2 fruit fly cellular contexts compared by ENCODE assay signal in the genomic region with DNA sequence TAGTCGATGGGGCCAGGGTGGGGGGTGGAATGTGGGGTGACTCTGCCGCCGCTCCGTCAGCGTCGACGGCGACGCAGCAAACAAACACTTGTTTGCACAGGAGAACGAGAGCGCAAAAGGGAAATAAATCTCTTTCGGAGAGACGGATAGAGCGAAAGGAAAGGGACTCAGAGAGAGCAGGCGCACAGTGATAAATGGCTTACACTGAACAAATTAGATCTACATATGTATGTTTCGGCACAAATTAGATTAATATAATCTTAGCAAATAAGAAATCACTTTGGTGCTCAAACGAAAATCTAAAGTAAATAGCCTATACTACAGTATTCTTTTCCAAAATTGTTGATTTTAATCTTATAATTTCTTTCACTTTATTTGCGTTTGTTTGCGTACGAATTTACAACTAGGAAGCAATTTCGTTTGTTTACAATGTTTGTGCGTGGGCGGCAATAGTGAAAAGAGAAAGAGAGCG.
TF ChIP-seq lines count a peak whose summit lies in the region.

No protein-coding gene starts in this region.

TF ChIP-seq in whole organism, embryonic, 481 proteins besides CTCF, POLR2A, EP300 and RAD21 (continued from another document and continues in another):
- TF ChIP-seq CG3281 (GFP tag; optimal IDR thresholded peaks at IDR 0.05; lab: Kevin White, UChicago) = peak; percentile 89
- TF ChIP-seq gt (GFP tag; IDR thresholded peaks at IDR 0.05; lab: Robert Waterston, UW) = peak; percentile 85
- peak; percentile 80 for TF ChIP-seq CG18476 (GFP tag; optimal IDR thresholded peaks at IDR 0.05; lab: Kevin White, UChicago)
- TF ChIP-seq Rx (GFP tag; IDR thresholded peaks at IDR 0.05; lab: Robert Waterston, UW) = peak; percentile 94
- TF ChIP-seq ro (GFP tag; IDR thresholded peaks at IDR 0.05; lab: Robert Waterston, UW) = peak; percentile 83
- peak; percentile 92 for TF ChIP-seq az2 (GFP tag; optimal IDR thresholded peaks at IDR 0.05; lab: Kevin White, UChicago)
- TF ChIP-seq CG15011 (GFP tag; optimal IDR thresholded peaks at IDR 0.05; lab: Kevin White, UChicago) = peak; percentile 87
- peak; percentile 81 for TF ChIP-seq TFAM (GFP tag; optimal IDR thresholded peaks at IDR 0.05; lab: Kevin White, UChicago)
- peak; percentile 93 for TF ChIP-seq CG18599 (GFP tag; optimal IDR thresholded peaks at IDR 0.05; lab: Kevin White, UChicago)
- peak; percentile 74 for TF ChIP-seq CG31365 (tag; optimal IDR thresholded peaks at IDR 0.05; lab: Kevin White, UChicago)
- TF ChIP-seq CG9797 (GFP tag; optimal IDR thresholded peaks at IDR 0.05; lab: Kevin White, UChicago) = peak; percentile 16
- peak; percentile 88 for TF ChIP-seq CG15269 (tag; optimal IDR thresholded peaks at IDR 0.05; lab: Kevin White, UChicago)
- peak; percentile 51 for TF ChIP-seq B-H2 (GFP tag; optimal IDR thresholded peaks at IDR 0.05; lab: Kevin White, UChicago)
- TF ChIP-seq cato (GFP tag; optimal IDR thresholded peaks at IDR 0.05; lab: Kevin White, UChicago; ENCODE audit: borderline replicate concordance) = peak; percentile 87
- peak; percentile 90 for TF ChIP-seq CG11504 (tag; optimal IDR thresholded peaks at IDR 0.05; lab: Kevin White, UChicago)
- TF ChIP-seq Adf1 (GFP tag; IDR thresholded peaks at IDR 0.05; lab: Robert Waterston, UW) = peak; percentile 92
- TF ChIP-seq Bteb2 (GFP tag; optimal IDR thresholded peaks at IDR 0.05; lab: Kevin White, UChicago) = peak; percentile 82
- peak; percentile 81; the same call in 1 of the 2 replicates for TF ChIP-seq MBD-R2 (GFP tag; IDR thresholded peaks at IDR 0.05; lab: Robert Waterston, UW)
- peak; percentile 81 for TF ChIP-seq eyg (GFP tag; optimal IDR thresholded peaks at IDR 0.05; lab: Kevin White, UChicago)
- TF ChIP-seq CG6683 (GFP tag; optimal IDR thresholded peaks at IDR 0.05; lab: Kevin White, UChicago) = peak; percentile 86
- peak; percentile 31 for TF ChIP-seq MESR4 (GFP tag; optimal IDR thresholded peaks at IDR 0.05; lab: Kevin White, UChicago)
- peak; percentile 71 for TF ChIP-seq CG34376 (GFP tag; optimal IDR thresholded peaks at IDR 0.05; lab: Kevin White, UChicago)
- TF ChIP-seq Stat92E (GFP tag; optimal IDR thresholded peaks at IDR 0.05; lab: Kevin White, UChicago) = peak in 1 of 3 experiments; percentile 50
- TF ChIP-seq Gug (GFP tag; IDR thresholded peaks at IDR 0.05; lab: Robert Waterston, UW) = peak; percentile 83
- TF ChIP-seq Opbp (GFP tag; IDR thresholded peaks at IDR 0.05; lab: Robert Waterston, UW; ENCODE audit: partially characterized antibody) = no peak
- peak; percentile 87 for TF ChIP-seq CG8089 (GFP tag; optimal IDR thresholded peaks at IDR 0.05; lab: Kevin White, UChicago)
- TF ChIP-seq CG14860 (GFP tag; IDR thresholded peaks at IDR 0.05; lab: Robert Waterston, UW; ENCODE audit: partially characterized antibody) = no peak
- peak; percentile 23 for TF ChIP-seq sd (tag; optimal IDR thresholded peaks at IDR 0.05; lab: Kevin White, UChicago)
- peak; percentile 93 for TF ChIP-seq H15 (GFP tag; IDR thresholded peaks at IDR 0.05; lab: Robert Waterston, UW)
- TF ChIP-seq knrl (GFP tag; IDR thresholded peaks at IDR 0.05; lab: Robert Waterston, UW; ENCODE audit: partially characterized antibody) = no peak
- peak; percentile 80 for TF ChIP-seq CG17802 (tag; optimal IDR thresholded peaks at IDR 0.05; lab: Kevin White, UChicago)
- TF ChIP-seq toy (GFP tag; IDR thresholded peaks at IDR 0.05; lab: Robert Waterston, UW) = peak; percentile 78
- TF ChIP-seq CG11723 (GFP tag; optimal IDR thresholded peaks at IDR 0.05; lab: Kevin White, UChicago) = peak; percentile 61
- TF ChIP-seq CG6854 (GFP tag; optimal IDR thresholded peaks at IDR 0.05; lab: Kevin White, UChicago) = peak; percentile 80
- peak; percentile 65 for TF ChIP-seq Hey (tag; optimal IDR thresholded peaks at IDR 0.05; lab: Kevin White, UChicago)
- peak; percentile 93 for TF ChIP-seq CHES-1-like (GFP tag; optimal IDR thresholded peaks at IDR 0.05; lab: Kevin White, UChicago)
- peak; percentile 60 for TF ChIP-seq vfl (GFP tag; optimal IDR thresholded peaks at IDR 0.05; lab: Kevin White, UChicago)
- TF ChIP-seq CG13775 (GFP tag; optimal IDR thresholded peaks at IDR 0.05; lab: Kevin White, UChicago) = peak; percentile 92
- TF ChIP-seq ATbp (GFP tag; optimal IDR thresholded peaks at IDR 0.05; lab: Kevin White, UChicago) = peak; percentile 95
- peak; percentile 84 for TF ChIP-seq CG13296 (GFP tag; optimal IDR thresholded peaks at IDR 0.05; lab: Kevin White, UChicago)
- TF ChIP-seq hb (GFP tag; IDR thresholded peaks at IDR 0.05; lab: Robert Waterston, UW; ENCODE audit: partially characterized antibody) = no peak
- TF ChIP-seq repo (GFP tag; optimal IDR thresholded peaks at IDR 0.05; lab: Kevin White, UChicago) = peak; percentile 79
- TF ChIP-seq inv (GFP tag; IDR thresholded peaks at IDR 0.05; lab: Robert Waterston, UW; ENCODE audit: partially characterized antibody) = no peak
- TF ChIP-seq CkIIα-i1 (GFP tag; IDR thresholded peaks at IDR 0.05; lab: Robert Waterston, UW) = 0 out of 2 replicates have a peak, but pooled peaks have one; percentile 67
- peak; percentile 91 for TF ChIP-seq HLHmδ (GFP tag; optimal IDR thresholded peaks at IDR 0.05; lab: Kevin White, UChicago)
- TF ChIP-seq CG12219 (GFP tag; optimal IDR thresholded peaks at IDR 0.05; lab: Kevin White, UChicago) = peak; percentile 88
- peak; percentile 68 for TF ChIP-seq CG17186 (GFP tag; optimal IDR thresholded peaks at IDR 0.05; lab: Kevin White, UChicago)
- peak; percentile 55 for TF ChIP-seq Myb (GFP tag; optimal IDR thresholded peaks at IDR 0.05; lab: Kevin White, UChicago)
- peak; percentile 93 for TF ChIP-seq ken (GFP tag; IDR thresholded peaks at IDR 0.05; lab: Robert Waterston, UW)
- peak; percentile 68 for TF ChIP-seq CG4617 (GFP tag; optimal IDR thresholded peaks at IDR 0.05; lab: Kevin White, UChicago; ENCODE audit: borderline replicate concordance)
- peak; percentile 93 for TF ChIP-seq CG1602 (GFP tag; optimal IDR thresholded peaks at IDR 0.05; lab: Kevin White, UChicago)
- peak; percentile 50 for TF ChIP-seq cg (GFP tag; optimal IDR thresholded peaks at IDR 0.05; lab: Kevin White, UChicago)
- peak; percentile 94 for TF ChIP-seq Med (GFP tag; lab: Kevin White, UChicago)
- peak; percentile 86 to 92 for TF ChIP-seq chif (GFP tag; optimal IDR thresholded peaks at IDR 0.05; lab: Kevin White, UChicago)
- TF ChIP-seq E2f2 (GFP tag; IDR thresholded peaks at IDR 0.05; lab: Robert Waterston, UW) = peak; percentile 77
- TF ChIP-seq ttk (GFP tag; IDR thresholded peaks at IDR 0.05; lab: Robert Waterston, UW) = peak; percentile 92
- peak; percentile 95 for TF ChIP-seq so (GFP tag; IDR thresholded peaks at IDR 0.05; lab: Robert Waterston, UW)
- TF ChIP-seq Atf6 (GFP tag; IDR thresholded peaks at IDR 0.05; lab: Robert Waterston, UW) = peak; percentile 95
- peak; percentile 72 for TF ChIP-seq CG43689 (GFP tag; IDR thresholded peaks at IDR 0.05; lab: Robert Waterston, UW)
- no peak for TF ChIP-seq Hr39 (optimal IDR thresholded peaks at IDR 0.05; lab: Kevin White, UChicago)
- TF ChIP-seq Dfd (GFP tag; optimal IDR thresholded peaks at IDR 0.05; lab: Kevin White, UChicago) = no peak

TF ChIP-seq in whole organism, prepupa, 60 proteins besides CTCF, POLR2A, EP300 and RAD21 (continued from another document):
- TF ChIP-seq CG32006 (GFP tag; optimal IDR thresholded peaks at IDR 0.05; lab: Kevin White, UChicago) (peak; percentile 85), pdm3 (GFP tag; optimal IDR thresholded peaks at IDR 0.05; lab: Kevin White, UChicago) (peak; percentile 92), CG1621 (tag; optimal IDR thresholded peaks at IDR 0.05; lab: Kevin White, UChicago) (peak; percentile 91), net (GFP tag; optimal IDR thresholded peaks at IDR 0.05; lab: Kevin White, UChicago) (peak; percentile 85), CG16779 (tag; optimal IDR thresholded peaks at IDR 0.05; lab: Kevin White, UChicago) (peak; percentile 85), CG4318 (GFP tag; optimal IDR thresholded peaks at IDR 0.05; lab: Kevin White, UChicago) (peak; percentile 75), Sox15 (GFP tag; optimal IDR thresholded peaks at IDR 0.05; lab: Kevin White, UChicago) (peak; percentile 89), Hr39 (GFP tag; optimal IDR thresholded peaks at IDR 0.05; lab: Kevin White, UChicago) (peak; percentile 92), CG10631 (GFP tag; optimal IDR thresholded peaks at IDR 0.05; lab: Kevin White, UChicago) (peak; percentile 94), ss (GFP tag; optimal IDR thresholded peaks at IDR 0.05; lab: Kevin White, UChicago) (peak; percentile 57 to 76), CG8632 (GFP tag; optimal IDR thresholded peaks at IDR 0.05; lab: Kevin White, UChicago) (peak; percentile 92), Hr38 (GFP tag; optimal IDR thresholded peaks at IDR 0.05; lab: Kevin White, UChicago) (no peak)
